Worm (Caenorhabditis elegans): ENCODE data around the gene F44E2.3.

The F44E2.3 gene

DNA sequence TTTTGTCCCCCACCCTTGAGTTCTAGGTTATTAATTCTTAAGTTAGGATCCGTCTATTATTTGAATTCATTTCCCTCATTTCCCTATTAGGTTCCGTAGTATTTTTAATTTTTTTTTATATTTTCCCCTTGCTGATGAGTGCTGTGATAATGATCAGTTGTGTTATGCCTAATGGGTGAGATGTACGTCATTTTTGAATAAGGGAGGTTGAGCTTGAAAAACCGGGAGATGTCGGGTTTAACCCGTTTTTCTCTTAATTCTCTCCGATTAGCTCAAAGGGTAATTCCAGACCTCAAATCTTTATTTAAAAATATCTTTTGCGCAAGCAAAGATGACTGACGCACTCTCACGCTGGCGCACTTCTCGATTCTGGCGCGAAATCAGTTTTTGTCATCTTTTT lies 31.6 kb upstream of the F44E2.3 start (continued):
- TF ChIP-seq Y79H2A.3 (GFP tag; conservative IDR thresholded peaks at IDR 0.05), result peak; percentile 94

DNA sequence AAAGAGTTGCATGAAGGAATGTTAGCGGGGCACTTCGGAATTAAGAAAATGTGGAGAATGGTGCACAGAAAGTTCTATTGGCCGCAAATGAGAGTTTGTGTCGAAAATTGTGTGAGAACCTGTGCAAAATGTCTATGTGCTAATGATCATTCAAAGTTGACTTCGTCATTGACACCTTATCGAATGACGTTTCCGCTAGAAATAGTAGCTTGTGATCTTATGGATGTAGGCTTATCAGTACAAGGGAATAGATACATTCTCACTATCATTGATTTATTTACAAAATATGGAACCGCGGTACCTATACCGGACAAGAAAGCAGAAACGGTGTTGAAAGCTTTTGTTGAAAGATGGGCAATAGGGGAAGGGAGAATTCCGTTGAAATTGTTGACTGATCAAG lies 29.4 kb upstream of the F44E2.3 start:
- TF ChIP-seq nhr-80 (tag; optimal IDR thresholded peaks at IDR 0.05) (peak; percentile 62), lir-1 (GFP tag; conservative IDR thresholded peaks at IDR 0.05) (no peak)

DNA sequence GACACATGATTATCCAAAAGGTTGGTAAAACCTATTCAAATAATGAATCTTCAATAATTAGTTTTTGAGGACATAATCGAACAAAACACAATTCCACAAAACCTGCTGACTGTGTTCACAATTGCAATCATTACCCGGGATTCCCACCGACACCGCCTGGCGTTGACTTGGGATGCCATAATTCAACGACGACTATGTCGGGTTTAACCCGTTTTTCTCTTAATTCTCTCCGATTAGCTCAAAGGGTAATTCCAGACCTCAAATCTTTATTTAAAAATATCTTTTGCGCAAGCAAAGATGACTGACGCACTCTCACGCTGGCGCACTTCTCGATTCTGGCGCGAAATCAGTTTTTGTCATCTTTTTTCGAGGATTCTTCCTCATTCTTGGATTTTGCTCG lies 23.3 kb upstream of the F44E2.3 start:
- peak; percentile 71 for TF ChIP-seq mcd-1 (GFP tag; IDR thresholded peaks at IDR 0.05)
- TF ChIP-seq madf-6 (GFP tag; IDR thresholded peaks at IDR 0.05), result peak; percentile 83
- peak; percentile 42; the same call in 1 of the 2 replicates for TF ChIP-seq F33H1.4 (GFP tag; IDR thresholded peaks at IDR 0.05)
- peak; percentile 46; the same call in 1 of the 2 replicates for TF ChIP-seq D2030.7 (GFP tag; IDR thresholded peaks at IDR 0.05)
- TF ChIP-seq madf-8 (GFP tag; conservative IDR thresholded peaks at IDR 0.05), result peak; percentile 89

DNA sequence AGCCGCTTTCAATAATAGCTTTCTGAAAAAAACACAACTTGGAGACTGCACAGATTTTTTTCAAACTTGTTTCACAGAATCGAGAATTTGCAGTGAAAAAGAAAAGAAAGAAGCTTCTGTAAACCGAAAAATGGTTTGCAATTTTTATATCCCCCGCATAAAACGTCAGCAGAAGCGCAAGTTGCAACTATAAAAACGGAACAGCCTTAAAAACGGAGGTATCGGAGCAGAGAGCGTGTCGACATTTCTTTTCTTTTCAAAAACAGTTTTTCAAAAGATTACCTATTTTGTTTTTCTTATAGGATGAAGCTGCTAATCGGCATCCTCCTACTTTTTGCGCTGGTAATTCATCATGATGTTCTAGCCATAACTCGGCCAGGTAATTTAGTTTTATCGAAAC lies 22.9 kb upstream of the F44E2.3 start, which contains the start of gene plg-1:
TSS of gene plg-1 (plus strand) at position 301 of the 400 bp plus-strand sequence.
- TF ChIP-seq cebp-1 (GFP tag; IDR thresholded peaks at IDR 0.05) (no peak), cebp-1 (tag; optimal IDR thresholded peaks at IDR 0.05) (no peak), Y53F4B.3 (GFP tag; IDR thresholded peaks at IDR 0.05) (no peak)

DNA sequence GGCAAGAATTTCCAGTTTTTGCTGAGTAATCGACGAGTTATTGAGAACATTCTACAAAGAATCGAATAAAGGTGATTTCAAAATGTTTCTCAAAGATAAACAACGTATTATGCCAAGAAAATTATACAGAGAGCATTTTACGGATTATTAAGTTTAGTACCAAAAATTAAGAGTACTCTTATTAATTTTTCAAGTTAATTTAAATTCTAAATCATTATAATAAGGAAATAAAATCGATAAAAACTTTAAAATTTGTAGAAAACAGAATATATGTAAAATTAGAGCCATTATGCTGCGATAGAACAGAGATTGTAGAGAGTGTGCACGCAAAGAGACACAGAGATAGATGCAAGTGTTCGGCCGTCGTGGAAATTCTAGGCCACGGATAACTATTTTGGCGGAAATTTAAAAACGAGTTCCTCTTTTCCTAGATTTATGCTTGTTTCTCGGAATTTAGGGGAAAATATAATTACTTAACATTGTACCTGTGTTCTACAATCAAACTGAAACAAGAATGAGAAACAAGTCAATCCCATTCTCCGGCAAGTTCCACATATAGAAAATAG lies 21.5 kb upstream of the F44E2.3 start, which contains the start of gene F44E2.9:
TSS of gene F44E2.9 (minus strand) at position 51 of the 566 bp plus-strand sequence.
- TF ChIP-seq ets-4 (GFP tag; optimal IDR thresholded peaks at IDR 0.05), result no peak
- TF ChIP-seq hlh-12 (tag; optimal IDR thresholded peaks at IDR 0.05), result no peak
- no peak for TF ChIP-seq nhr-179 (tag; optimal IDR thresholded peaks at IDR 0.05)
- TF ChIP-seq fkh-3 (tag; optimal IDR thresholded peaks at IDR 0.05), result no peak
- TF ChIP-seq ceh-58 (GFP tag; IDR thresholded peaks at IDR 0.05), result no peak
- TF ChIP-seq hmg-20 (GFP tag; IDR thresholded peaks at IDR 0.05), result no peak
- no peak for TF ChIP-seq cebp-2 (GFP tag; IDR thresholded peaks at IDR 0.05)
- no peak for TF ChIP-seq hrde-1 (tag; optimal IDR thresholded peaks at IDR 0.05; ENCODE audit: borderline replicate concordance)
- TF ChIP-seq F10E7.11 (tag; optimal IDR thresholded peaks at IDR 0.05), result no peak
- TF ChIP-seq zim-3 (tag; optimal IDR thresholded peaks at IDR 0.05), result no peak
- peak; percentile 78 for TF ChIP-seq madf-6 (GFP tag; IDR thresholded peaks at IDR 0.05)
- no peak for TF ChIP-seq nfyb-1 (GFP tag; IDR thresholded peaks at IDR 0.05)
- peak; percentile 84 for TF ChIP-seq dox-1 (GFP tag; IDR thresholded peaks at IDR 0.05)
- TF ChIP-seq snpc-4 (GFP tag; optimal IDR thresholded peaks at IDR 0.05), result no peak
- peak in 2 of 4 experiments; percentile 11 to 34 for TF ChIP-seq snpc-4 (tag; optimal IDR thresholded peaks at IDR 0.05)
- TF ChIP-seq rcor-1 (GFP tag; IDR thresholded peaks at IDR 0.05), result 0 out of 2 replicates have a peak, but pooled peaks have one; percentile 19
- TF ChIP-seq dpl-1 (GFP tag; optimal IDR thresholded peaks at IDR 0.05), result peak; percentile 79
- TF ChIP-seq K11D2.4 (GFP tag; IDR thresholded peaks at IDR 0.05), result no peak
- TF ChIP-seq nhr-120 (GFP tag; IDR thresholded peaks at IDR 0.05), result no peak
- peak; percentile 93 for TF ChIP-seq lin-54 (GFP tag; optimal IDR thresholded peaks at IDR 0.05)
- no peak for TF ChIP-seq F22D6.2 (tag; optimal IDR thresholded peaks at IDR 0.05)
- TF ChIP-seq madf-8 (GFP tag; conservative IDR thresholded peaks at IDR 0.05), result peak; percentile 57
- no peak; the same call in 1 of the 2 replicates for TF ChIP-seq lir-1 (GFP tag; conservative IDR thresholded peaks at IDR 0.05)
- TF ChIP-seq B0035.1 (tag; optimal IDR thresholded peaks at IDR 0.05), result no peak
- TF ChIP-seq mcd-1 (GFP tag; IDR thresholded peaks at IDR 0.05), result peak; percentile 78
- no peak for TF ChIP-seq bed-2 (GFP tag; IDR thresholded peaks at IDR 0.05)
- 0 out of 2 replicates have a peak, but pooled peaks have one; percentile 38 for TF ChIP-seq ekl-4 (GFP tag; IDR thresholded peaks at IDR 0.05)
- TF ChIP-seq attf-5 (GFP tag; optimal IDR thresholded peaks at IDR 0.05), result peak; percentile 55
- no peak for TF ChIP-seq ceh-40 (GFP tag; IDR thresholded peaks at IDR 0.05)
- TF ChIP-seq ama-1 (optimal IDR thresholded peaks at IDR 0.05), result no peak
- TF ChIP-seq ama-1 (GFP tag; optimal IDR thresholded peaks at IDR 0.05), result no peak
- TF ChIP-seq sdz-38 (tag; optimal IDR thresholded peaks at IDR 0.05), result no peak
- no peak for TF ChIP-seq lin-40 (tag; optimal IDR thresholded peaks at IDR 0.05)
- no peak for TF ChIP-seq rpc-1 (optimal IDR thresholded peaks at IDR 0.05)
- TF ChIP-seq rpc-1 (tag; optimal IDR thresholded peaks at IDR 0.05), result no peak
- TF ChIP-seq D2030.7 (GFP tag; IDR thresholded peaks at IDR 0.05), result peak; percentile 74
